Comparison of ENCODE assay signal across 4 fruit fly cellular contexts in the genomic region with DNA sequence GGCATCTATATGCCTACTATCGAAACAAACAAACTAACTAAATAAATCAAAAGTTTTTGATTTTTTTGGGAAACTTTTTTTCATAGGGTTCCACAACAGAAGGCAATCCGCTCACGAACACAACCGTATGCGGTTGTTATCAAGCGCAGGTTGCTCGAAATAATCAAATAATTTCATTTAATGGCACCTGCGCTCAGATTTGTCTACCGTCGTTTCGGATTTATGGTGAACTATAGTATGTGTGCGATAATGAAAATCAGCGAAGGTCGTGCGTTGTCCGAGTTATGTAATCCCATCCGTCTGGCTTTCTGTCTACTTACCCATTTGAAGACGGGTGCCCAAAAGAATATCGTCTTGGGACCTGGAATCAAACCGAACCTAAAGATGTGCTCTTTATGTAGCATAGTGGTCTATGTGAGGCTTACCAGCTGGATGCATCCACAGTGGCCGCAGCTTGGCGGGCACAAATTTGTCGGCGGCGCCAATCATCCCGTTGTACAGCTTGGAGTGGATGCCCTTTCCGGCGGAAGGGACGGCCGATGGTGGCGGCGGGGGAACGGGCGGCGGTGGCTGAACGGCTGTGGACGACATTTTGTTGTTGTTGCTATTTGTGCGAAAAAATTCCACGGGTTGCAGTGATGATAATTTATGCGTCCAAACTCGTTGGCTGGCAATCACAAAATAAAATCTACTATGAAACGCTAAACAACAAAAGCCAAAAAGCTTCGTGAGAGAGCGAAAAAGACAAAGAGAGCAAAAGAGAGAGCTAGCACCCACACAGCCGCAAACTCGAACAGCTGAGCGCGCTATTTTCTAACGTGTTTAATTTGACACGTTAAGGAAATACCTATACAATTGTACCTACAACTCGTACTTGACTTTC.
TF ChIP-seq lines count a peak whose summit lies in the region.

No protein-coding gene starts in this region.

- no peak for TF ChIP-seq CTCF in whole organism, embryonic (GFP tag; optimal IDR thresholded peaks at IDR 0.05; lab: Kevin White, UChicago)

TF ChIP-seq in whole organism, adult, 20 proteins besides CTCF, POLR2A, EP300 and RAD21:
- TF ChIP-seq cic (GFP tag; optimal IDR thresholded peaks at IDR 0.05; lab: Kevin White, UChicago) (peak; percentile 89), CG14711 (tag; optimal IDR thresholded peaks at IDR 0.05; lab: Kevin White, UChicago) (no peak)

TF ChIP-seq in whole organism, embryonic, 481 proteins besides CTCF, POLR2A, EP300 and RAD21 (continues in another document):
- peak; percentile 32; the same call in 2 of the 3 replicates for TF ChIP-seq Aef1 (GFP tag; IDR thresholded peaks at IDR 0.05; lab: Robert Waterston, UW)
- TF ChIP-seq slp2 (GFP tag; optimal IDR thresholded peaks at IDR 0.05; lab: Kevin White, UChicago) = no peak
- peak; percentile 75; the same call in 1 of the 2 replicates for TF ChIP-seq NFAT (GFP tag; IDR thresholded peaks at IDR 0.05; lab: Robert Waterston, UW)
- TF ChIP-seq lab (GFP tag; optimal IDR thresholded peaks at IDR 0.05; lab: Kevin White, UChicago) = peak; percentile 53
- TF ChIP-seq sens-2 (GFP tag; IDR thresholded peaks at IDR 0.05; lab: Robert Waterston, UW) = no peak; the same call in 1 of the 2 replicates
- TF ChIP-seq Ptx1 (GFP tag; IDR thresholded peaks at IDR 0.05; lab: Robert Waterston, UW) = 0 out of 2 replicates have a peak, but pooled peaks have one; percentile 7
- TF ChIP-seq CG17328 (GFP tag; IDR thresholded peaks at IDR 0.05; lab: Robert Waterston, UW) = 0 out of 2 replicates have a peak, but pooled peaks have one; percentile 23
- peak; percentile 71 for TF ChIP-seq Jarid2 (GFP tag; optimal IDR thresholded peaks at IDR 0.05; lab: Kevin White, UChicago)
- TF ChIP-seq ATbp (GFP tag; optimal IDR thresholded peaks at IDR 0.05; lab: Kevin White, UChicago) = no peak
- TF ChIP-seq exex (tag; optimal IDR thresholded peaks at IDR 0.05; lab: Kevin White, UChicago) = peak; percentile 94
- TF ChIP-seq CG4360 (GFP tag; IDR thresholded peaks at IDR 0.05; lab: Robert Waterston, UW) = peak; percentile 79
- 0 out of 2 replicates have a peak, but pooled peaks have one; percentile 25 for TF ChIP-seq ttk (GFP tag; IDR thresholded peaks at IDR 0.05; lab: Robert Waterston, UW)
- peak; percentile 28; the same call in 1 of the 2 replicates for TF ChIP-seq amos (GFP tag; IDR thresholded peaks at IDR 0.05; lab: Robert Waterston, UW; ENCODE audit: partially characterized antibody)
- peak; percentile 38; the same call in 1 of the 2 replicates for TF ChIP-seq CG14441 (GFP tag; IDR thresholded peaks at IDR 0.05; lab: Robert Waterston, UW)
- TF ChIP-seq scrt (GFP tag; optimal IDR thresholded peaks at IDR 0.05; lab: Kevin White, UChicago) = no peak
- TF ChIP-seq HLH4C (GFP tag; IDR thresholded peaks at IDR 0.05; lab: Robert Waterston, UW; ENCODE audit: partially characterized antibody) = 0 out of 3 replicates have a peak, but pooled peaks have one; percentile 20
- TF ChIP-seq CG34422 (GFP tag; IDR thresholded peaks at IDR 0.05; lab: Robert Waterston, UW) = peak; percentile 63; the same call in 1 of the 3 replicates
- TF ChIP-seq Hr78 (GFP tag; optimal IDR thresholded peaks at IDR 0.05; lab: Kevin White, UChicago) = no peak
- TF ChIP-seq hb (GFP tag; IDR thresholded peaks at IDR 0.05; lab: Robert Waterston, UW; ENCODE audit: partially characterized antibody) = 0 out of 3 replicates have a peak, but pooled peaks have one; percentile 39
- TF ChIP-seq HmgZ (tag; optimal IDR thresholded peaks at IDR 0.05; lab: Kevin White, UChicago) = peak; percentile 33
- no peak for TF ChIP-seq TFAM (GFP tag; optimal IDR thresholded peaks at IDR 0.05; lab: Kevin White, UChicago)
- 0 out of 2 replicates have a peak, but pooled peaks have one; percentile 15 for TF ChIP-seq CG11085 (GFP tag; IDR thresholded peaks at IDR 0.05; lab: Robert Waterston, UW)

TF ChIP-seq in whole organism, prepupa, 60 proteins besides CTCF, POLR2A, EP300 and RAD21:
- TF ChIP-seq eg (GFP tag; IDR thresholded peaks at IDR 0.05; lab: Robert Waterston, UW) = 0 out of 3 replicates have a peak, but pooled peaks have one; percentile 23
- no peak for TF ChIP-seq CG8119 (GFP tag; IDR thresholded peaks at IDR 0.05; lab: Robert Waterston, UW)
- peak; percentile 11 for TF ChIP-seq CG1621 (tag; optimal IDR thresholded peaks at IDR 0.05; lab: Kevin White, UChicago)
- no peak for TF ChIP-seq CG6808 (GFP tag; optimal IDR thresholded peaks at IDR 0.05; lab: Kevin White, UChicago)
- no peak for TF ChIP-seq CG7368 (GFP tag; optimal IDR thresholded peaks at IDR 0.05; lab: Kevin White, UChicago)
- no peak for TF ChIP-seq CG8632 (GFP tag; optimal IDR thresholded peaks at IDR 0.05; lab: Kevin White, UChicago)
- peak; percentile 61 for TF ChIP-seq vri (GFP tag; optimal IDR thresholded peaks at IDR 0.05; lab: Kevin White, UChicago)
- no peak for TF ChIP-seq dsx (GFP tag; optimal IDR thresholded peaks at IDR 0.05; lab: Kevin White, UChicago; ENCODE audit: poor library complexity, severe bottlenecking)
- no peak for TF ChIP-seq Eip78C (GFP tag; lab: Kevin White, UChicago)
- TF ChIP-seq ss (GFP tag; optimal IDR thresholded peaks at IDR 0.05; lab: Kevin White, UChicago) = no peak
- no peak for TF ChIP-seq CG32006 (GFP tag; optimal IDR thresholded peaks at IDR 0.05; lab: Kevin White, UChicago)
- no peak for TF ChIP-seq CG8319 (GFP tag; optimal IDR thresholded peaks at IDR 0.05; lab: Kevin White, UChicago)
- no peak for TF ChIP-seq CG11902 (GFP tag; optimal IDR thresholded peaks at IDR 0.05; lab: Kevin White, UChicago)
- no peak for TF ChIP-seq CG6854 (GFP tag; optimal IDR thresholded peaks at IDR 0.05; lab: Kevin White, UChicago)

TF ChIP-seq in whole organism, wandering third instar larva, 38 proteins besides CTCF, POLR2A, EP300 and RAD21:
- TF ChIP-seq Dif (GFP tag; optimal IDR thresholded peaks at IDR 0.05; lab: Kevin White, UChicago; ENCODE audit: partially characterized antibody) (peak; percentile 63), Dfd (GFP tag; optimal IDR thresholded peaks at IDR 0.05; lab: Kevin White, UChicago) (no peak), pan (optimal IDR thresholded peaks at IDR 0.05; lab: Kevin White, UChicago) (no peak), Hnf4 (GFP tag; optimal IDR thresholded peaks at IDR 0.05; lab: Kevin White, UChicago) (no peak)
TF ChIP-seq in whole organism, wandering third instar larva: peak in this region for 1.
